Fruit fly (Drosophila melanogaster) whole organism, prepupa: Measurements from ENCODE around the gene CG12680.

Experiments
- Blimp-1 ChIP-seq: fragments of 200-800 bp; sonication (Bioruptor generic); optimal IDR thresholded peaks from 3 replicates; lab custom pipeline; 2017; ENCODE audit warnings: missing biosample characterization, missing genetic modification characterization, mild to moderate bottlenecking, moderate library complexity, missing genetic modification reagents
- CG11294 ChIP-seq: fragments of 200-800 bp; sonication (Bioruptor generic); IDR thresholded peaks from 2 replicates; pipeline ENCODE4 v1.3.6; 2022; ENCODE audit warnings: missing biosample characterization, missing genetic modification characterization
- CG11762 ChIP-seq: fragments of 200-800 bp; sonication (Bioruptor generic); optimal IDR thresholded peaks from 3 replicates; lab custom pipeline; 2016; ENCODE audit warnings: missing biosample characterization, missing genetic modification characterization; ENCODE audit not compliant: insufficient read depth
- CG11902 ChIP-seq: fragments of 200-800 bp; sonication (Bioruptor generic); optimal IDR thresholded peaks from 3 replicates; lab custom pipeline; 2016; ENCODE audit warnings: missing biosample characterization, missing genetic modification characterization
- CG1621 ChIP-seq: fragments of 200-800 bp; sonication (Bioruptor generic); optimal IDR thresholded peaks from 3 replicates; lab custom pipeline; 2018; ENCODE audit warnings: missing biosample characterization, mild to moderate bottlenecking, missing genetic modification characterization
- CG31627 ChIP-seq: fragments of 200-800 bp; sonication (Bioruptor generic); optimal IDR thresholded peaks from 3 replicates; lab custom pipeline; 2016; ENCODE audit warnings: missing biosample characterization, missing genetic modification characterization
- CG32006 ChIP-seq: fragments of 200-800 bp; sonication (Bioruptor generic); optimal IDR thresholded peaks from 3 replicates; lab custom pipeline; 2017; ENCODE audit warnings: missing biosample characterization, mild to moderate bottlenecking, missing genetic modification characterization
- CG34406 ChIP-seq: fragments of 200-800 bp; sonication (Bioruptor generic); optimal IDR thresholded peaks from 3 replicates; lab custom pipeline; 2016; ENCODE audit warnings: missing biosample characterization, missing genetic modification characterization
- CG3919 ChIP-seq: fragments of 200-800 bp; sonication (Bioruptor generic); optimal IDR thresholded peaks from 3 replicates; lab custom pipeline; 2016; ENCODE audit warnings: missing biosample characterization, missing genetic modification characterization
- CG4318 ChIP-seq: fragments of 200-800 bp; sonication (Bioruptor generic); optimal IDR thresholded peaks from 3 replicates; lab custom pipeline; 2017; ENCODE audit warnings: missing biosample characterization, mild to moderate bottlenecking, missing genetic modification characterization
- CG6163 ChIP-seq: fragments of 200-800 bp; sonication (Bioruptor generic); IDR thresholded peaks from 3 replicates; pipeline ENCODE4 v1.3.6; 2022; ENCODE audit warnings: missing biosample characterization, missing genetic modification characterization
- CG6276 ChIP-seq: fragments of 200-800 bp; sonication (Bioruptor generic); optimal IDR thresholded peaks from 2 replicates; lab custom pipeline; 2017; ENCODE audit warnings: missing biosample characterization, mild to moderate bottlenecking, missing genetic modification characterization
- CG6792 ChIP-seq: fragments of 200-800 bp; sonication (Bioruptor generic); optimal IDR thresholded peaks from 3 replicates; lab custom pipeline; 2016; ENCODE audit warnings: missing biosample characterization, missing genetic modification characterization
- CG6808 ChIP-seq: fragments of 200-800 bp; sonication (Bioruptor generic); optimal IDR thresholded peaks from 3 replicates; lab custom pipeline; 2017; ENCODE audit warnings: missing biosample characterization, missing genetic modification characterization, mild to moderate bottlenecking, moderate library complexity, missing genetic modification reagents
- CG6854 ChIP-seq: fragments of 200-800 bp; sonication (Bioruptor generic); optimal IDR thresholded peaks from 2 replicates; lab custom pipeline; 2017; ENCODE audit warnings: missing biosample characterization, mild to moderate bottlenecking, missing genetic modification characterization
- CG8319 ChIP-seq: fragments of 200-800 bp; sonication (Bioruptor generic); optimal IDR thresholded peaks from 3 replicates; lab custom pipeline; 2016; ENCODE audit warnings: missing biosample characterization, missing genetic modification characterization
- CG8632 ChIP-seq: fragments of 200-800 bp; sonication (Bioruptor generic); optimal IDR thresholded peaks from 3 replicates; lab custom pipeline; 2016; ENCODE audit warnings: missing biosample characterization, missing genetic modification characterization
- CG9139 ChIP-seq: fragments of 200-800 bp; sonication (Bioruptor generic); optimal IDR thresholded peaks from 3 replicates; lab custom pipeline; 2017; ENCODE audit warnings: missing biosample characterization, mild to moderate bottlenecking, missing genetic modification characterization
- Eip75B ChIP-seq: fragments of 200-800 bp; sonication (Bioruptor generic); optimal IDR thresholded peaks from 3 replicates; lab custom pipeline; 2016; ENCODE audit warnings: missing biosample characterization, missing genetic modification characterization
- Eip78C ChIP-seq: fragments of 200-800 bp; sonication (Bioruptor generic); peaks from one replicate; lab custom pipeline; 2016; ENCODE audit warnings: missing biosample characterization, missing genetic modification characterization
- Eip93F ChIP-seq: fragments of 200-800 bp; sonication (Bioruptor generic); optimal IDR thresholded peaks from 2 replicates; lab custom pipeline; 2016; ENCODE audit warnings: missing biosample characterization, mild to moderate bottlenecking, missing genetic modification characterization
- Ets21C ChIP-seq: fragments of 200-800 bp; sonication (Bioruptor generic); optimal IDR thresholded peaks from 3 replicates; lab custom pipeline; 2016; ENCODE audit warnings: missing biosample characterization, missing genetic modification characterization
- Ets96B ChIP-seq: fragments of 200-800 bp; optimal IDR thresholded peaks from 2 replicates; lab custom pipeline; 2019; ENCODE audit warnings: missing biosample characterization, mild to moderate bottlenecking, missing genetic modification characterization, moderate library complexity
- Hr38 ChIP-seq: sonication (Bioruptor generic); optimal IDR thresholded peaks from 2 replicates; lab custom pipeline; 2016; ENCODE audit warnings: missing biosample characterization, missing genetic modification characterization
- Hr39 ChIP-seq: fragments of 200-800 bp; sonication (Bioruptor generic); optimal IDR thresholded peaks from 2 replicates; lab custom pipeline; 2016; ENCODE audit warnings: missing biosample characterization, missing genetic modification characterization
- OdsH ChIP-seq: fragments of 200-800 bp; sonication (Bioruptor generic); optimal IDR thresholded peaks from 3 replicates; lab custom pipeline; 2016; ENCODE audit warnings: missing biosample characterization, missing genetic modification characterization
- Smox ChIP-seq: fragments of 200-800 bp; sonication (Bioruptor generic); optimal IDR thresholded peaks from 3 replicates; lab custom pipeline; 2016; ENCODE audit warnings: missing biosample characterization, missing genetic modification characterization
- Sox14 ChIP-seq: fragments of 200-800 bp; sonication (Bioruptor generic); optimal IDR thresholded peaks from 3 replicates; lab custom pipeline; 2016; ENCODE audit warnings: missing biosample characterization, missing genetic modification characterization
- Sox15 ChIP-seq: fragments of 200-800 bp; sonication (Bioruptor generic); optimal IDR thresholded peaks from 3 replicates; lab custom pipeline; 2016; ENCODE audit warnings: missing biosample characterization, missing genetic modification characterization
- achi ChIP-seq: fragments of 200-800 bp; sonication (Bioruptor generic); optimal IDR thresholded peaks from 3 replicates; lab custom pipeline; 2016; ENCODE audit warnings: missing biosample characterization, missing genetic modification characterization
- acj6 ChIP-seq: fragments of 200-800 bp; sonication (Bioruptor generic); optimal IDR thresholded peaks from 3 replicates; lab custom pipeline; 2016; ENCODE audit warnings: missing biosample characterization, missing genetic modification characterization
- cyc ChIP-seq: fragments of 200-800 bp; sonication (Bioruptor generic); optimal IDR thresholded peaks from 3 replicates; lab custom pipeline; 2016; ENCODE audit warnings: missing biosample characterization, missing genetic modification characterization
- dac ChIP-seq: fragments of 200-800 bp; sonication (Bioruptor generic); optimal IDR thresholded peaks from 2 replicates; lab custom pipeline; 2017; ENCODE audit warnings: missing biosample characterization, mild to moderate bottlenecking, missing genetic modification characterization
- dsx ChIP-seq: fragments of 200-800 bp; optimal IDR thresholded peaks from 3 replicates; lab custom pipeline; 2019; ENCODE audit warnings: missing biosample characterization, mild to moderate bottlenecking, missing genetic modification characterization, moderate library complexity; ENCODE audit not compliant: poor library complexity, severe bottlenecking
- eg ChIP-seq: fragments of 200-800 bp; sonication (Bioruptor generic); IDR thresholded peaks from 3 replicates; pipeline ENCODE4 v1.3.6; 2022; ENCODE audit warnings: missing biosample characterization, missing genetic modification characterization
- fd59A ChIP-seq: fragments of 200-800 bp; sonication (Bioruptor generic); optimal IDR thresholded peaks from 2 replicates; lab custom pipeline; 2017; ENCODE audit warnings: missing biosample characterization, mild to moderate bottlenecking, missing genetic modification characterization, missing genetic modification reagents
- fd85E ChIP-seq: fragments of 200-800 bp; sonication (Bioruptor generic); optimal IDR thresholded peaks from 3 replicates; lab custom pipeline; 2016; ENCODE audit warnings: missing biosample characterization, missing genetic modification characterization
- fkh ChIP-seq: fragments of 200-800 bp; sonication (Bioruptor generic); optimal IDR thresholded peaks from 3 replicates; lab custom pipeline; 2017; ENCODE audit warnings: missing biosample characterization, mild to moderate bottlenecking, missing genetic modification characterization, moderate library complexity
- lz ChIP-seq: fragments of 200-800 bp; sonication (Bioruptor generic); optimal IDR thresholded peaks from 3 replicates; lab custom pipeline; 2016; ENCODE audit warnings: missing biosample characterization, missing genetic modification characterization
- net ChIP-seq: fragments of 200-800 bp; sonication (Bioruptor generic); optimal IDR thresholded peaks from 3 replicates; lab custom pipeline; 2016; ENCODE audit warnings: missing biosample characterization, missing genetic modification characterization
- pdm3 ChIP-seq: fragments of 200-800 bp; sonication (Bioruptor generic); optimal IDR thresholded peaks from 3 replicates; lab custom pipeline; 2016; ENCODE audit warnings: missing biosample characterization, missing genetic modification characterization
- spab ChIP-seq: fragments of 200-800 bp; sonication (Bioruptor generic); optimal IDR thresholded peaks from 2 replicates; lab custom pipeline; 2017; ENCODE audit warnings: missing biosample characterization, mild to moderate bottlenecking, missing genetic modification characterization, missing genetic modification reagents
- ss ChIP-seq, 2 experiments: fragments of 200-800 bp; sonication (Bioruptor generic); optimal IDR thresholded peaks; 2 replicates in 1 of 2; 3 replicates in 1 of 2; lab custom pipeline; 2017 to 2018; ENCODE audit warnings: mild to moderate bottlenecking in 2 of 2, missing biosample characterization in 2 of 2, missing genetic modification characterization in 2 of 2, moderate library complexity in 1 of 2
- topi ChIP-seq: fragments of 200-800 bp; sonication (Bioruptor generic); optimal IDR thresholded peaks from 3 replicates; lab custom pipeline; 2016; ENCODE audit warnings: missing biosample characterization, missing genetic modification characterization
- vri ChIP-seq: fragments of 200-800 bp; sonication (Bioruptor generic); optimal IDR thresholded peaks from 3 replicates; lab custom pipeline; 2016; ENCODE audit warnings: missing biosample characterization, mild to moderate bottlenecking, missing genetic modification characterization

Gene CG12680

DNA sequence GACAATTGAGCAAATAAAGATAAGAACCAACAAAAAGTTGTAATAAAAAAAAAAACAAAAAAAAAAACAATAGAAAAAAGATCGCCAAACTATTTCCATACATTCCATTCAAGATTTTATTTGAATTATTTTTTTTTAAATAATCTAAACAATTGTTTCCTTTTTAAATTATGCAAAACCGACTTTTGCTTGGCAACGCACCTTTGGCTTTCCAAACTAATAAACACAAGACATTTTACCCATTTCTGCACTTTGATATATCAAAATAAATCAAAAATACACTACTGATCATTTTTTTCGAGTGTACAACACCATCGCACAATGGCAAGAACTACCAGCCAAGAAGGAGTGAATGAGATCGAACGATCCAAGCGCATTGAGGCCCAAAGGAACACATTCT lies 47.9 kb downstream of the CG12680 start (continued):
- TF ChIP-seq Sox14 (GFP tag; lab: Kevin White, UChicago): peak; percentile 86
- peak; percentile 72 for TF ChIP-seq Ets21C (GFP tag; lab: Kevin White, UChicago)
- peak; percentile 69 for TF ChIP-seq CG32006 (GFP tag; lab: Kevin White, UChicago)
- TF ChIP-seq CG6276 (GFP tag; lab: Kevin White, UChicago): peak; percentile 40
- peak; percentile 1 for TF ChIP-seq dsx (GFP tag; lab: Kevin White, UChicago)
- TF ChIP-seq acj6 (GFP tag; lab: Kevin White, UChicago): peak; percentile 83
- TF ChIP-seq spab: peak; percentile 69
- TF ChIP-seq fkh (GFP tag; lab: Kevin White, UChicago): no peak
- TF ChIP-seq CG6792 (GFP tag; lab: Kevin White, UChicago): peak; percentile 72
- TF ChIP-seq lz (GFP tag; lab: Kevin White, UChicago): peak; percentile 86
- peak; percentile 26 for TF ChIP-seq Sox15
- TF ChIP-seq CG31627 (GFP tag; lab: Kevin White, UChicago): peak; percentile 83
- TF ChIP-seq CG11294 (GFP tag; lab: Robert Waterston, UW): no peak
- TF ChIP-seq net (GFP tag; lab: Kevin White, UChicago): peak; percentile 67
- TF ChIP-seq Blimp-1: peak; percentile 28
- TF ChIP-seq Eip75B (GFP tag; lab: Kevin White, UChicago): peak; percentile 33
- TF ChIP-seq Hr38 (GFP tag; lab: Kevin White, UChicago): no peak
- peak; percentile 67 for TF ChIP-seq CG6854 (GFP tag; lab: Kevin White, UChicago)
- peak; percentile 66 for TF ChIP-seq fd59A (GFP tag; lab: Kevin White, UChicago)
- TF ChIP-seq Ets96B: peak; percentile 75
- TF ChIP-seq cyc (GFP tag; lab: Kevin White, UChicago): peak; percentile 78
- peak; percentile 61 for TF ChIP-seq CG8632 (GFP tag; lab: Kevin White, UChicago)

dm6 chrX:5046256-5046894 lies 49.1 kb downstream of the CG12680 start:
- TF ChIP-seq OdsH (GFP tag; lab: Kevin White, UChicago): peak; percentile 92
- TF ChIP-seq CG31627 (GFP tag; lab: Kevin White, UChicago): peak; percentile 90
- TF ChIP-seq CG1621 (tag; lab: Kevin White, UChicago): peak; percentile 71
- peak; percentile 87 for TF ChIP-seq CG6808 (GFP tag; lab: Kevin White, UChicago)
- peak; percentile 83 for TF ChIP-seq CG8319 (GFP tag; lab: Kevin White, UChicago)
- peak; percentile 90 for TF ChIP-seq net (GFP tag; lab: Kevin White, UChicago)
- peak; percentile 93 for TF ChIP-seq Smox (GFP tag; lab: Kevin White, UChicago)
- TF ChIP-seq CG11762 (GFP tag; lab: Kevin White, UChicago): peak; percentile 89
- TF ChIP-seq dsx (GFP tag; lab: Kevin White, UChicago): peak; percentile 82
- TF ChIP-seq dac (GFP tag; lab: Kevin White, UChicago): peak; percentile 63
- TF ChIP-seq CG6163 (GFP tag; lab: Robert Waterston, UW): peak; percentile 91
- TF ChIP-seq vri: peak; percentile 83
- TF ChIP-seq topi (GFP tag; lab: Kevin White, UChicago): peak; percentile 94
- peak; percentile 82 to 90 for TF ChIP-seq ss (GFP tag; optimal IDR thresholded peaks at IDR 0.05; lab: Kevin White, UChicago)
- no peak for TF ChIP-seq fkh (GFP tag; lab: Kevin White, UChicago)
- TF ChIP-seq achi (GFP tag; lab: Kevin White, UChicago): peak; percentile 91
- TF ChIP-seq CG34406: peak; percentile 93
- peak; percentile 93 for TF ChIP-seq lz (GFP tag; lab: Kevin White, UChicago)
- TF ChIP-seq Sox14 (GFP tag; lab: Kevin White, UChicago): peak; percentile 90
- TF ChIP-seq CG6854 (GFP tag; lab: Kevin White, UChicago): peak; percentile 84
- TF ChIP-seq spab: peak; percentile 83
- TF ChIP-seq Blimp-1: peak; percentile 89
- peak; percentile 85 for TF ChIP-seq Eip93F (GFP tag; lab: Kevin White, UChicago)
- TF ChIP-seq CG32006 (GFP tag; lab: Kevin White, UChicago): peak; percentile 92
- peak; percentile 77 for TF ChIP-seq CG4318 (GFP tag; lab: Kevin White, UChicago)
- peak; percentile 91 for TF ChIP-seq CG3919 (GFP tag; lab: Kevin White, UChicago)
- peak; percentile 91 for TF ChIP-seq pdm3 (GFP tag; lab: Kevin White, UChicago)
- TF ChIP-seq Ets96B: peak; percentile 86
- TF ChIP-seq CG9139 (GFP tag; lab: Kevin White, UChicago): peak; percentile 78
- peak; percentile 89 for TF ChIP-seq cyc (GFP tag; lab: Kevin White, UChicago)
- TF ChIP-seq fd85E (GFP tag; lab: Kevin White, UChicago): peak; percentile 58
- TF ChIP-seq Eip78C (GFP tag; lab: Kevin White, UChicago): peak; percentile 97
- TF ChIP-seq Sox15: peak; percentile 77
- peak; percentile 92 for TF ChIP-seq CG8632 (GFP tag; lab: Kevin White, UChicago)
- TF ChIP-seq CG11902 (GFP tag; lab: Kevin White, UChicago): peak; percentile 79
- TF ChIP-seq CG6276 (GFP tag; lab: Kevin White, UChicago): peak; percentile 84
- peak; percentile 87 for TF ChIP-seq eg (GFP tag; lab: Robert Waterston, UW)
- peak; percentile 88 for TF ChIP-seq Hr39 (GFP tag; lab: Kevin White, UChicago)
- peak; percentile 84 for TF ChIP-seq fd59A (GFP tag; lab: Kevin White, UChicago)
